Worm (Caenorhabditis elegans) whole organism, L4/young adult: ENCODE measurements around the gene ZK666.12.

Source experiments
- W03F9.2 ChIP-seq: fragments of 150-350 bp; optimal IDR thresholded peaks from 2 replicates; lab custom pipeline; 2014; ENCODE audit warnings: missing biosample characterization, missing genetic modification characterization
- dao-5 ChIP-seq: sonication (generic microtip); optimal IDR thresholded peaks from 2 replicates; lab custom pipeline; 2016; ENCODE audit warnings: missing genotype, missing genetic modification characterization, moderate library complexity, missing compliant biosample characterization
- him-1 ChIP-seq: sonication (generic microtip); optimal IDR thresholded peaks from 2 replicates; lab custom pipeline; 2016; ENCODE audit warnings: missing genotype, missing genetic modification reagents, missing genetic modification characterization, missing compliant biosample characterization

ce11 chrII:10476959-10477358 is 19.1 kb upstream of the ZK666.12 start, which contains the start of gene ZK666.4:
- TF ChIP-seq W03F9.2 (no peak), dao-5 (tag; lab: Kevin White, UChicago) (no peak), him-1 (tag; lab: Kevin White, UChicago) (no peak)
